Worm (Caenorhabditis elegans): ENCODE results near the gene C39E9.8.

DNA sequence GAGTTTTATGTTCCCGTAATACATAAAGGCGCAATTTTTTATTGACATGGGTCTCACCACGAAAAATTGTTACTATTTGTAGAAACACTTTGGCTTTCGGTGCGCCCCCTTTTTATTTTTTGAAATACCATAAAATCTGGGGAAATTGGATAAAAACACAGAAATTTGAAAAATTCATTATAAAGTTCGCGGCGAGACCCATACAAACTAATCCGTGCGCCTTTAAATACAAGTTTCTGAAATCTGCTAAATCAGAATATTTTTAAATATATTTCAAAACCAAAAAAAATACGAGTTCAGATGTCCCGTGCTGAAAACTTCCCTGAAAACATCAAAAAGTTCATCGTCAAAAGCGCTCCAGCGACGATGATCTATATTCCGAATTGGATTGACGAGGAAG is 28.1 kb downstream of the C39E9.8 start, which contains the start of gene B0564.2:
- TF ChIP-seq snpc-4 (tag; optimal IDR thresholded peaks at IDR 0.05), result no peak
- no peak for TF ChIP-seq pha-4 (tag; optimal IDR thresholded peaks at IDR 0.05)
- TF ChIP-seq lin-15B (tag; optimal IDR thresholded peaks at IDR 0.05), result no peak
- TF ChIP-seq jun-1 (tag; optimal IDR thresholded peaks at IDR 0.05), result no peak
- TF ChIP-seq sea-2 (GFP tag; optimal IDR thresholded peaks at IDR 0.05), result no peak
- no peak for TF ChIP-seq pqm-1 (tag; optimal IDR thresholded peaks at IDR 0.05)
- no peak for TF ChIP-seq R02D3.7 (tag; optimal IDR thresholded peaks at IDR 0.05)
- no peak for TF ChIP-seq zag-1 (tag; optimal IDR thresholded peaks at IDR 0.05)
- TF ChIP-seq mdl-1 (tag; optimal IDR thresholded peaks at IDR 0.05), result no peak
- no peak for TF ChIP-seq nhr-25 (tag; optimal IDR thresholded peaks at IDR 0.05)
- no peak for TF ChIP-seq nfya-1 (tag; optimal IDR thresholded peaks at IDR 0.05; ENCODE audit: insufficient read depth)
- no peak for TF ChIP-seq aly-2 (tag; optimal IDR thresholded peaks at IDR 0.05)
